Worm (Caenorhabditis elegans): ENCODE results near the gene M04B2.2.
A peak's percentile ranks its signal among the peaks of the same experiment; 100 is the strongest.

M04B2.2 gene

ce11 chrIV:11480027-11480896 is 47.6 kb upstream of the M04B2.2 start, which contains the start of the genes mbf-1 and nse-4:
mbf-1 (minus strand) TSS chrIV:11480369.
nse-4 (plus strand) TSS chrIV:11480846.
- TF ChIP-seq ama-1 (optimal IDR thresholded peaks at IDR 0.05) (peak; percentile 1), ama-1 (GFP tag; optimal IDR thresholded peaks at IDR 0.05) (no peak), mcd-1 (GFP tag; IDR thresholded peaks at IDR 0.05) (peak; percentile 32; the same call in 1 of the 2 replicates), D2030.7 (GFP tag; IDR thresholded peaks at IDR 0.05) (peak; percentile 47), F57A8.1 (GFP tag; optimal IDR thresholded peaks at IDR 0.05) (no peak), lin-26 (GFP tag; IDR thresholded peaks at IDR 0.05) (peak; percentile 71; the same call in 1 of the 2 replicates), bed-1 (GFP tag; IDR thresholded peaks at IDR 0.05) (no peak), F49E8.2 (tag; optimal IDR thresholded peaks at IDR 0.05; ENCODE audit: insufficient read depth) (peak; percentile 23), B0261.1 (tag; optimal IDR thresholded peaks at IDR 0.05) (no peak), lin-40 (tag; optimal IDR thresholded peaks at IDR 0.05) (peak; percentile 59), hsf-1 (GFP tag; IDR thresholded peaks at IDR 0.05) (peak; percentile 98), tbp1 (GFP tag; optimal IDR thresholded peaks at IDR 0.05) (peak; percentile 44), let-607 (tag; optimal IDR thresholded peaks at IDR 0.05) (peak in 1 of 2 experiments; percentile 12), F22D6.2 (tag; optimal IDR thresholded peaks at IDR 0.05) (no peak), ceh-40 (GFP tag; IDR thresholded peaks at IDR 0.05) (no peak), F23B12.7 (tag; optimal IDR thresholded peaks at IDR 0.05; ENCODE audit: insufficient read depth) (peak; percentile 69), snpc-1.3 (tag; optimal IDR thresholded peaks at IDR 0.05; ENCODE audit: insufficient read depth) (peak; percentile 51), rec-8 (tag; optimal IDR thresholded peaks at IDR 0.05) (no peak), lin-54 (GFP tag; optimal IDR thresholded peaks at IDR 0.05) (peak; percentile 73), lsl-1 (GFP tag; optimal IDR thresholded peaks at IDR 0.05) (peak; percentile 39), dpl-1 (GFP tag; optimal IDR thresholded peaks at IDR 0.05) (peak; percentile 61), madf-6 (GFP tag; IDR thresholded peaks at IDR 0.05) (0 out of 2 replicates have a peak, but pooled peaks have one; percentile 33), attf-5 (GFP tag; optimal IDR thresholded peaks at IDR 0.05) (peak; percentile 43), cebp-1 (GFP tag; IDR thresholded peaks at IDR 0.05) (peak; percentile 32; the same call in 1 of the 2 replicates), cebp-1 (tag; optimal IDR thresholded peaks at IDR 0.05) (peak; percentile 79), athp-1 (tag; optimal IDR thresholded peaks at IDR 0.05) (no peak), snpc-4 (GFP tag; optimal IDR thresholded peaks at IDR 0.05) (peak; percentile 12), snpc-4 (tag; optimal IDR thresholded peaks at IDR 0.05) (peak in 3 of 4 experiments; percentile 1 to 42 (median 30)), ztf-22 (GFP tag; optimal IDR thresholded peaks at IDR 0.05) (no peak), rpc-1 (optimal IDR thresholded peaks at IDR 0.05) (peak; percentile 34), rpc-1 (tag; optimal IDR thresholded peaks at IDR 0.05) (no peak), lin-35 (GFP tag; optimal IDR thresholded peaks at IDR 0.05) (peak in 1 of 3 experiments; percentile 61), nfyb-1 (GFP tag; IDR thresholded peaks at IDR 0.05) (no peak), hmg-1.2 (GFP tag; IDR thresholded peaks at IDR 0.05) (peak; percentile 37; the same call in 1 of the 2 replicates), ekl-4 (GFP tag; IDR thresholded peaks at IDR 0.05) (0 out of 2 replicates have a peak, but pooled peaks have one; percentile 34), Y67H2A.10 (GFP tag; conservative IDR thresholded peaks at IDR 0.05) (no peak), F33H1.4 (GFP tag; IDR thresholded peaks at IDR 0.05) (peak; percentile 53), ceh-27 (GFP tag; optimal IDR thresholded peaks at IDR 0.05) (peak; percentile 4), pbrm-1 (GFP tag; IDR thresholded peaks at IDR 0.05) (peak; percentile 53; the same call in 1 of the 2 replicates)

Data from whole organism, young adult.